Fruit fly (Drosophila melanogaster) S2 (cell line): ENCODE data around the gene CG15747.

Experiments
- CG8478 ChIP-seq: fragments of >200 bp; optimal IDR thresholded peaks from 2 replicates; lab custom pipeline; 2018
- CTCF ChIP-seq, 2 experiments: fragments of >200 bp; optimal IDR thresholded peaks; 2 replicates each; lab custom pipeline; 2018

CG15747 gene

dm6 chrX:13384177-13384576 is 46.1 kb downstream of the CG15747 start:
- TF ChIP-seq CTCF (optimal IDR thresholded peaks at IDR 0.05; lab: Kevin White, UChicago) (no peak), CG8478 (lab: Kevin White, UChicago) (no peak)

- TF ChIP-seq CTCF (optimal IDR thresholded peaks at IDR 0.05; lab: Kevin White, UChicago) = no peak
- no peak for TF ChIP-seq CG8478 (lab: Kevin White, UChicago)
Measured at dm6 chrX:13384583-13385342, 46.6 kb downstream of the CG15747 start, which contains the start of the genes Rbp1-like and Tim9a. Rbp1-like (minus strand) TSS chrX:13384877. Tim9a (plus strand) TSS chrX:13385210.

dm6 chrX:13386776-13387175 is 48.7 kb downstream of the CG15747 start:
- TF ChIP-seq CG8478 (lab: Kevin White, UChicago) (no peak), CTCF (optimal IDR thresholded peaks at IDR 0.05; lab: Kevin White, UChicago) (no peak)

dm6 chrX:13387373-13387850 is 49.3 kb downstream of the CG15747 start, which contains the start of the genes Ype and CG1662:
Ype (minus strand) TSS chrX:13387417.
CG1662 (plus strand) TSS chrX:13387563.
- TF ChIP-seq CTCF (optimal IDR thresholded peaks at IDR 0.05; lab: Kevin White, UChicago) (no peak), CG8478 (lab: Kevin White, UChicago) (no peak)
